Worm (Caenorhabditis elegans) whole organism, L4 larva: Measurements from ENCODE around the gene clec-148.

Source experiments
- F26F4.8 ChIP-seq: fragments of 200-800 bp; sonication (Bioruptor generic); conservative IDR thresholded peaks from 2 replicates; pipeline ENCODE4 v1.3.6; 2022; ENCODE audit warnings: missing genetic modification characterization, missing compliant biosample characterization
- T20F7.1 ChIP-seq: fragments of 200-800 bp; sonication (Bioruptor generic); optimal IDR thresholded peaks from 2 replicates; lab custom pipeline; 2018; ENCODE audit warnings: mild to moderate bottlenecking, missing genetic modification characterization, missing compliant biosample characterization
- T26A8.4 ChIP-seq: fragments of 200-800 bp; sonication (Bioruptor generic); IDR thresholded peaks from 2 replicates; pipeline ENCODE4 v1.3.6; 2022; ENCODE audit warnings: missing genetic modification characterization, missing compliant biosample characterization
- Y105C5A.15 ChIP-seq: fragments of 200-800 bp; sonication (Bioruptor generic); IDR thresholded peaks from 2 replicates; pipeline ENCODE4 v1.3.6; 2022; ENCODE audit warnings: missing genetic modification characterization, missing compliant biosample characterization
- Y48G9A.11 ChIP-seq: fragments of 200-800 bp; sonication (Bioruptor generic); IDR thresholded peaks from 2 replicates; pipeline ENCODE4 v1.3.6; 2022; ENCODE audit warnings: missing genetic modification reagents, missing genetic modification characterization, missing compliant biosample characterization
- ZK337.2 ChIP-seq: fragments of 200-800 bp; sonication (Bioruptor generic); IDR thresholded peaks from 2 replicates; pipeline ENCODE4 v1.3.6; 2022; ENCODE audit warnings: missing genetic modification reagents, missing genetic modification characterization, missing compliant biosample characterization
- aha-1 ChIP-seq: fragments of 150-350 bp; peaks from one replicate; lab custom pipeline; 2014; ENCODE audit warnings: missing biosample characterization, missing genetic modification characterization
- aly-2 ChIP-seq: sonication (generic microtip); optimal IDR thresholded peaks from 2 replicates; lab custom pipeline; 2018; ENCODE audit warnings: missing biosample characterization, missing genetic modification characterization
- ama-1 ChIP-seq: fragments of 150-350 bp; optimal IDR thresholded peaks from 2 replicates; lab custom pipeline; 2014; ENCODE audit warnings: inconsistent platforms, mixed read lengths
- ceh-20 ChIP-seq: fragments of 200-800 bp; sonication (Bioruptor generic); IDR thresholded peaks from 2 replicates; pipeline ENCODE4 v1.3.6; 2022; ENCODE audit warnings: missing genetic modification reagents, missing genetic modification characterization, missing compliant biosample characterization
- ceh-62 ChIP-seq: sonication (generic microtip); optimal IDR thresholded peaks from 2 replicates; lab custom pipeline; 2017; ENCODE audit warnings: missing biosample characterization, missing genetic modification characterization
- ceh-82 ChIP-seq: sonication (generic microtip); optimal IDR thresholded peaks from 2 replicates; lab custom pipeline; 2017; ENCODE audit warnings: missing biosample characterization, missing genetic modification characterization
- ctbp-1 ChIP-seq: fragments of 200-800 bp; sonication (Bioruptor generic); IDR thresholded peaks from 2 replicates; pipeline ENCODE4 v1.3.6; 2022; ENCODE audit warnings: missing genetic modification reagents, missing genetic modification characterization, missing compliant biosample characterization
- daf-12 ChIP-seq: fragments of 150-350 bp; optimal IDR thresholded peaks from 2 replicates; lab custom pipeline; 2014; ENCODE audit warnings: missing biosample characterization, missing genetic modification reagents, missing genetic modification characterization
- daf-8 ChIP-seq: fragments of 200-800 bp; sonication (Bioruptor generic); IDR thresholded peaks from 2 replicates; pipeline ENCODE4 v1.3.6; 2022; ENCODE audit warnings: missing genetic modification characterization, missing compliant biosample characterization
- egl-27 ChIP-seq: sonication (generic microtip); optimal IDR thresholded peaks from 3 replicates; lab custom pipeline; 2017; ENCODE audit warnings: missing biosample characterization, missing genetic modification reagents, missing genetic modification characterization
- hlh-30 ChIP-seq: sonication (generic microtip); optimal IDR thresholded peaks from 2 replicates; lab custom pipeline; 2017; ENCODE audit warnings: antibody characterized with exemption, mild to moderate bottlenecking, missing genetic modification characterization, missing compliant biosample characterization; ENCODE audit not compliant: insufficient read depth
- lin-39 ChIP-seq: fragments of 150-350 bp; optimal IDR thresholded peaks from 2 replicates; lab custom pipeline; 2014; ENCODE audit warnings: missing biosample characterization, missing genetic modification reagents, missing genetic modification characterization
- madf-5 ChIP-seq, 2 experiments: fragments of 200-800 bp; sonication (Bioruptor generic); IDR thresholded peaks; 2 replicates each; pipeline ENCODE4 v1.3.6; 2022; ENCODE audit warnings: missing compliant biosample characterization in 2 of 2, missing genetic modification characterization in 2 of 2
- mxl-3 ChIP-seq: fragments of 200-800 bp; sonication (Bioruptor generic); optimal IDR thresholded peaks from 2 replicates; lab custom pipeline; 2018; ENCODE audit warnings: mild to moderate bottlenecking, missing genetic modification characterization, missing compliant biosample characterization
- nhr-111 ChIP-seq: fragments of 200-800 bp; sonication (Bioruptor generic); optimal IDR thresholded peaks from 2 replicates; lab custom pipeline; 2018; ENCODE audit warnings: mild to moderate bottlenecking, missing genetic modification characterization, missing compliant biosample characterization
- nhr-25 ChIP-seq: sonication (generic microtip); optimal IDR thresholded peaks from 2 replicates; lab custom pipeline; 2017; ENCODE audit warnings: missing genetic modification characterization, mild to moderate bottlenecking, missing compliant biosample characterization, antibody characterized with exemption, moderate library complexity, borderline replicate concordance; ENCODE audit not compliant: insufficient read depth
- nhr-76 ChIP-seq: fragments of 150-350 bp; optimal IDR thresholded peaks from 2 replicates; lab custom pipeline; 2014; ENCODE audit warnings: missing biosample characterization, missing genetic modification characterization
- pha-4 ChIP-seq, 2 experiments: fragments of 150-350 bp in 1 of 2; fragments of 200-800 bp in 1 of 2; sonication (Bioruptor generic) in 1 of 2; IDR thresholded peaks in 1 of 2; optimal IDR thresholded peaks in 1 of 2; 2 replicates each; pipeline versions ENCODE4 v1.3.6 to Lab custom; 2014 to 2022; ENCODE audit warnings: missing genetic modification characterization in 2 of 2, missing genetic modification reagents in 2 of 2, missing biosample characterization in 1 of 2, missing compliant biosample characterization in 1 of 2
- rbr-2 ChIP-seq: sonication (generic microtip); optimal IDR thresholded peaks from 2 replicates; lab custom pipeline; 2016; ENCODE audit warnings: missing genotype, missing genetic modification characterization, missing compliant biosample characterization
- snpc-1.2 ChIP-seq: fragments of 200-800 bp; sonication (Bioruptor generic); IDR thresholded peaks from 2 replicates; pipeline ENCODE4 v1.3.6; 2022; ENCODE audit warnings: missing genetic modification reagents, missing genetic modification characterization, missing compliant biosample characterization
- spr-1 ChIP-seq: sonication (generic microtip); optimal IDR thresholded peaks from 2 replicates; lab custom pipeline; 2016; ENCODE audit warnings: mild to moderate bottlenecking, missing genetic modification characterization, missing compliant biosample characterization
- tag-97 ChIP-seq: fragments of 200-800 bp; sonication (Bioruptor generic); IDR thresholded peaks from 2 replicates; pipeline ENCODE4 v1.3.6; 2022; ENCODE audit warnings: missing genetic modification characterization, missing compliant biosample characterization
- zag-1 ChIP-seq: fragments of 150-350 bp; optimal IDR thresholded peaks from 2 replicates; lab custom pipeline; 2014; ENCODE audit warnings: missing biosample characterization, missing genetic modification characterization
- zip-11 ChIP-seq: fragments of 200-800 bp; sonication (Bioruptor generic); IDR thresholded peaks from 2 replicates; pipeline ENCODE4 v1.3.6; 2022; ENCODE audit warnings: missing genetic modification characterization, missing compliant biosample characterization
- ztf-7 ChIP-seq: fragments of 150-350 bp; optimal IDR thresholded peaks from 2 replicates; lab custom pipeline; 2014; ENCODE audit warnings: missing biosample characterization, missing genetic modification characterization

Gene clec-148

ce11 chrIII:182080-182479 is 6.4 kb upstream of the clec-148 start, which contains the start of gene F40G9.15:
Gene F40G9.15, plus strand, starts transcription at chrIII:182380.
- no peak for TF ChIP-seq nhr-25 (tag; lab: Kevin White, UChicago)
- 0 out of 4 replicates have a peak, but pooled peaks of 1 of the 2 experiments have one; percentile 44 for TF ChIP-seq madf-5 (GFP tag; IDR thresholded peaks at IDR 0.05; lab: Robert Waterston, UW)

ce11 chrIII:180963-181362 is 5.3 kb upstream of the clec-148 start, which contains the start of gene F40G9.5:
Gene F40G9.5, plus strand, starts transcription at chrIII:181263.
- no peak for TF ChIP-seq hlh-30 (tag; lab: Kevin White, UChicago)
- TF ChIP-seq nhr-111 (GFP tag; lab: Kevin White, UChicago), result no peak
- no peak for TF ChIP-seq ceh-20 (GFP tag; lab: Robert Waterston, UW)

DNA sequence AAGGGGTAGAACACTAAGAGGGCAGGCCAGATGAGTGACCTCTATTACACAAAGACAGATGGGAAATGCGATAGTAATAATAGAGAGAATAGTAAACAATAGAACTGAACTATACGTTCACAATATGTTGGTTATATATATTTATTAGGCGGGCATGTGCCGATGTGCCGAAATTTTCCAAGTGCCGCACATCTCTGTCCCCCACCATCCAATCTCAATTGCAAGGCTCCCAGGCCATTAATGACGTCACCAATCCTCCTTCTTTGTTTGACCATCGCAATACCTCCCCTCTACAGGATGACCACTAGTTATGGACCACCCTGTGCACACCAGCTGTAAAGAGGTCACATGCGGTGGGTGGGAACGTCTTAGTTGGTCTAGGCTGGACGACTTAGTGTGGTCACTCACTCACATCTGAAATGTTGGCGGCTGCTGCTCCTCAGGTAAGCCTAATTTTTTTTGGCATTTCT is 3.5 kb upstream of the clec-148 start, which contains the start of gene F40G9.6:
Gene F40G9.6 (plus strand): TSS at position 420 of the 470 bp plus-strand sequence.
- TF ChIP-seq lin-39 (tag; lab: Kevin White, UChicago) (no peak), madf-5 (GFP tag; IDR thresholded peaks at IDR 0.05; lab: Robert Waterston, UW) (no peak), daf-8 (GFP tag; lab: Robert Waterston, UW) (no peak), spr-1 (tag; lab: Kevin White, UChicago) (no peak), ZK337.2 (no peak), pha-4 (GFP tag; IDR thresholded peaks at IDR 0.05; lab: Robert Waterston, UW) (no peak), pha-4 (tag; optimal IDR thresholded peaks at IDR 0.05; lab: Kevin White, UChicago) (no peak), zag-1 (tag; lab: Kevin White, UChicago) (no peak), zip-11 (no peak), ctbp-1 (GFP tag; lab: Robert Waterston, UW) (no peak), Y105C5A.15 (GFP tag; lab: Robert Waterston, UW) (no peak), ama-1 (lab: Kevin White, UChicago) (no peak), T20F7.1 (no peak), ceh-82 (no peak)
- TF ChIP-seq, all 104 proteins: peak for 0

DNA sequence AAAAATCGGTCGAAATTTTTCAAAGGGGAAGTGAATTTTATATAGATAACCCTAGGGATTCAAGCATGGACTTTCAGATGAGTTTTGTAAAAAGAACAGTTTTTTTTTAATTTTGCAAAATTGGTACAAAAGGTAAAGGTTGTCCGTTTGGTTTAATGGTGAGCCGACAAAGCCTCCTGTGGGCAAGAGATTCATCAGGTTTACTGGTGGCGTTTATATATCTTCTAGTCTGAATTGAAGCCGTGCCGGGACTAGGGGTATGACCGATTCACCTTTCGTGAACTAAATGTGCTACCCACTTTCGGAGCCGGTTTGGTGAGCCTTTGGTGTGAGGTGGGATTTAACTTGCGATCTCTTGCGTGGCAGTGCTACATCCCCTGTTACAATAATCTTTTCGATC is 2.5 kb upstream of the clec-148 start:
- TF ChIP-seq F26F4.8 (GFP tag; lab: Robert Waterston, UW) (0 out of 2 replicates have a peak, but pooled peaks have one; percentile 30), Y48G9A.11 (GFP tag; lab: Robert Waterston, UW) (no peak), ztf-7 (tag; lab: Kevin White, UChicago) (no peak), rbr-2 (tag; lab: Kevin White, UChicago) (no peak), snpc-1.2 (GFP tag; lab: Robert Waterston, UW) (no peak)

ce11 chrIII:177715-178114 is 2.1 kb upstream of the clec-148 start, which contains the start of gene F40G9.14:
Gene F40G9.14, minus strand, starts transcription at chrIII:177815.
- TF ChIP-seq aha-1 (peak; percentile 83), spr-1 (tag; lab: Kevin White, UChicago) (no peak)
- TF ChIP-seq, all 104 proteins: peak for 1

- no peak for TF ChIP-seq T26A8.4 (GFP tag; lab: Robert Waterston, UW)
- TF ChIP-seq rbr-2 (tag; lab: Kevin White, UChicago), result no peak
- TF ChIP-seq tag-97 (GFP tag; lab: Robert Waterston, UW), result no peak
- peak; percentile 31 for TF ChIP-seq aha-1
- no peak for TF ChIP-seq daf-12
Observed at ce11 chrIII:173501-173900, 2.1 kb downstream of the clec-148 start, which contains the start of gene F40G9.19. Gene F40G9.19, plus strand, starts transcription at chrIII:173801.

ce11 chrIII:171617-172016 is 4.0 kb downstream of the clec-148 start, which contains the start of the genes F40G9.9 and F40G9.12:
Gene F40G9.9, minus strand, starts transcription at chrIII:171717.
Gene F40G9.12, plus strand, starts transcription at chrIII:171847.
- TF ChIP-seq egl-27 (no peak), ceh-62 (tag; lab: Kevin White, UChicago) (no peak), hlh-30 (tag; lab: Kevin White, UChicago) (no peak), nhr-76 (tag; lab: Kevin White, UChicago) (no peak), aly-2 (tag; lab: Kevin White, UChicago) (no peak), T20F7.1 (no peak), Y48G9A.11 (GFP tag; lab: Robert Waterston, UW) (no peak), mxl-3 (GFP tag; lab: Kevin White, UChicago) (no peak)
